Worm (Caenorhabditis elegans): ENCODE data around the gene F31D4.2.

DNA sequence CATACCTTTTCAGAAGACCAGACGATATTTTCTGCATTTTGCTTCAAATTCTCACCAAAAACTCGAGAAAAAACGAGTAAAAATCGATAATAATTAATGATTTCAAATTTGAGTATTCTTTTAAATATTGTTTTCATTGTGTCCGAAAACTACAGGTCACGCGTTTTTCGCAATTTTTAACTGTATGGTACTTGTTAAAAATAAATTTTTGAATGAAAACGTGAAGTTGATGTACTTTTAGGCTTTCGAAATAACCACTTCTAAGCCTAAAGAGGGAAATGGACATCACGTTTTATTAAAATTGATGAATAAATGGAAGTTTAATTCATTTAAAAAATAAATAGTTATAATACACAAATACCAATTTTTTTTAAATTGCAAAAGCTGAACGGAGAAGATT is 42.4 kb downstream of the F31D4.2 start, which contains the start of gene Y44A6D.5:
- no peak for TF ChIP-seq aly-1 (tag; optimal IDR thresholded peaks at IDR 0.05)
- TF ChIP-seq ceh-13 (GFP tag; optimal IDR thresholded peaks at IDR 0.05) = no peak
- no peak for TF ChIP-seq hmbx-1 (tag; optimal IDR thresholded peaks at IDR 0.05)
- no peak for TF ChIP-seq flt-1 (GFP tag; IDR thresholded peaks at IDR 0.05)
- no peak for TF ChIP-seq tbx-11 (GFP tag; IDR thresholded peaks at IDR 0.05)
- TF ChIP-seq B0310.2 (tag; optimal IDR thresholded peaks at IDR 0.05) = no peak
- no peak for TF ChIP-seq pes-1 (GFP tag; IDR thresholded peaks at IDR 0.05)
- TF ChIP-seq ama-1 (optimal IDR thresholded peaks at IDR 0.05) = no peak
- TF ChIP-seq scrt-1 (GFP tag; IDR thresholded peaks at IDR 0.05) = no peak
- no peak for TF ChIP-seq sea-1 (GFP tag; conservative IDR thresholded peaks at IDR 0.05)

All from whole organism, early embryonic.